Fruit fly (Drosophila melanogaster): Measurements from ENCODE around the gene CG11437.
A peak's percentile ranks its signal among the peaks of the same experiment; 100 is the strongest.

The CG11437 gene

DNA sequence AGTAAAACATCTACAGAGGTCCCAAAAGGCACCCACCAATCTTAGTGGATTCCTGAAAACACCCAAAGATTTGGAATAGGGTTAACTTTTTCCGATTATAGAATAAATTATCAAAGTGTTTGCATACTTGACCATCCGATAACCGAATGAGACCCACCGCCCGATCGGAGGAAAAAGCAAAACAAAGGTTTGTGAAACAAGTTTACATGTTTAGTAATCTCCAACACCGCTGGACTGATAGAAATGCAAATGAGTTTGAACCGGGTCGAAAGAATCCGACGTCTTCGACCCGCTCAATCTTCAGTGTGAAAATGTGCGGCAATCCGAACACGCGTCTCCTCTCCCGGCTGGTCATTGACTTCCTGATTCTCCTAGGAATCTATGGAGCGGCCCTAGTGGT lies at the start of gene CG11437:
CG11437 (plus strand) TSS at position 301 of the 400 bp plus-strand sequence.
- TF ChIP-seq CG9705 (GFP tag; optimal IDR thresholded peaks at IDR 0.05): no peak
- no peak for TF ChIP-seq woc (GFP tag; optimal IDR thresholded peaks at IDR 0.05)
- no peak for TF ChIP-seq psq (GFP tag; optimal IDR thresholded peaks at IDR 0.05)
- TF ChIP-seq N (GFP tag; optimal IDR thresholded peaks at IDR 0.05): no peak
- no peak for TF ChIP-seq Abd-B (GFP tag; optimal IDR thresholded peaks at IDR 0.05)
- TF ChIP-seq Jra (GFP tag; optimal IDR thresholded peaks at IDR 0.05): no peak
- no peak for TF ChIP-seq Vsx2 (GFP tag; optimal IDR thresholded peaks at IDR 0.05; ENCODE audit: partially characterized antibody)

DNA sequence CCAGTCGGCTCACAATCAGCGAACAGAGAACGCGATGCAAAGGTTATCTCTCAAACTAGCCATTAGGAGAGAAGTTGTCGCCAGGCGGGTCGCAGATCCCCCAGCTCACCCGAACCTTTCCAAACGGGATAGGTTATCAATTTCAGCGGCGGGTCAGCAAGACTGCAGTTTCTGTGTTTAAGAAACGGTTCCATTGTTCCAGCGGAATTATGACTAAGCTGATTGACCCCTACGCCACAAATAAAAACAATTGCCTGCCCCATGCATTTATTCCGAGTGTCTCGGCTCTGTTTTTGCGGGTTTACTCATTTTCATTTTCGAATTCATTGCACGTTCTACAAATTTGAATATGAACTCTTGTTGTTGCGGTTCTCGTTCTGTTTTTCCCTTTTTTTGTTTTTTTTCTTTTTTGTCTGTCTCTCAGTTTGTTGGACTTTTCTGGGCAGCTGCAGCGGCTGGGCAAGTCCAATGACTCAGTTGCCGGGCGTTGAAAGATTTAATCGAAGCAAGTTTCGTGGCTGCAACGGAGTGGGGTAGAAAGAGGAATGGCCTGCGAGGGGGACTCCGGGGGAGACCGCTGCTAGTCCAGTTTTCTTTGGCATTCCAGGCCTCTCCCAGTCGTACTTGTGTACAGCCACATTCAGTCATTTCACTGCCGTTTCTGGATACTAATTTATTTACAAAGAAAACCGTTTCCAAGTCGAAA lies 47.9 kb upstream of the CG11437 start:
- TF ChIP-seq Rel (GFP tag; optimal IDR thresholded peaks at IDR 0.05): no peak
- peak; percentile 49 for TF ChIP-seq Rel (tag; optimal IDR thresholded peaks at IDR 0.05)
- TF ChIP-seq ey (GFP tag; optimal IDR thresholded peaks at IDR 0.05): no peak

DNA sequence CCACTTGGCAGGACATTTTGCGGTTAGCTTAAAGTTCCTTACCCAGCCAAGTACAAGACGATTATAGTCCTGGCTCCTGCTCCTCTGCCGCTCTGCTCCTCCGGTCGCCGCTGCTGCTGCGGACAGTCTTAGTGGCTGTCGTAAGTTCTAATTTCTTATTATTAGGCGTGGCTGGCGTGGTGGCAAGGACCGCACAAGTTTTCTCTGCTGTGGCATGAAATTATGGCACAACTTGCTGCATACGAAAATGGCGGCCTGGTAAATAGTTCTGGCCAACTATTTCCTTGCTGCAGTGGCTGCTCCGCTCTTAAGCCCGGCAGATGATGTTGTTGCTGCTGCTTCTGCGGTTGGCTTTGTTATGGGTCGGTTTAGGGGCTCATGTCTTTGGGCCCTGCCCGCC lies 44.0 kb upstream of the CG11437 start:
- no peak for TF ChIP-seq brk (GFP tag; optimal IDR thresholded peaks at IDR 0.05)
- TF ChIP-seq Hr83 (GFP tag; optimal IDR thresholded peaks at IDR 0.05; ENCODE audit: poor library complexity, severe bottlenecking): no peak
- no peak for TF ChIP-seq Jra (GFP tag; optimal IDR thresholded peaks at IDR 0.05)
- TF ChIP-seq Mio (GFP tag; optimal IDR thresholded peaks at IDR 0.05): no peak
- no peak for TF ChIP-seq OdsH (GFP tag; optimal IDR thresholded peaks at IDR 0.05)
- TF ChIP-seq CG32264 (GFP tag; optimal IDR thresholded peaks at IDR 0.05): no peak
- TF ChIP-seq GATAd (GFP tag; optimal IDR thresholded peaks at IDR 0.05): no peak
- no peak for TF ChIP-seq jim (GFP tag; optimal IDR thresholded peaks at IDR 0.05)

DNA sequence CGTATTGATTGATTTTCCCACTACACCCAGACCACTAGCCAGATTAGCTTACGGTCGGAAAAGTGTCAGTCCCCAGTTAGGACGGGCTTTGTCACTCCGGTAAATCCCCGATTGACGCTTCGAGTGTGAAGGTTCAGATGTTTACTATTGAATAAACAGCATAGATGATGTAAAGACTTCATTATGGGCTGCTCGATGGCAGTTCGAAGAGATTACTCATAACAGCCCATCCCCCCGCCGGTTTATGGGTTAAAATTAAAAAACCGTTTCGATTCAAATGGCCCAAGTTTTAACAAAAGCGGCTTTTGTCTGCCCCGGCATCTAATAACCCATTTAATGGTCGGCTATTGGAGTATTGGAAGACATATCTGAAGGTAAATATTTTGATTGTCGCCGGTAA lies 31.6 kb upstream of the CG11437 start:
- TF ChIP-seq Hr78 (GFP tag; optimal IDR thresholded peaks at IDR 0.05) (no peak), CrebA (GFP tag; optimal IDR thresholded peaks at IDR 0.05; ENCODE audit: borderline replicate concordance) (no peak), Dfd (GFP tag; optimal IDR thresholded peaks at IDR 0.05) (no peak), lola (GFP tag; optimal IDR thresholded peaks at IDR 0.05) (no peak), Hnf4 (GFP tag; optimal IDR thresholded peaks at IDR 0.05) (no peak), sv (GFP tag; optimal IDR thresholded peaks at IDR 0.05) (no peak), psq (GFP tag; optimal IDR thresholded peaks at IDR 0.05) (no peak), GATAd (GFP tag; optimal IDR thresholded peaks at IDR 0.05) (no peak), OdsH (GFP tag; optimal IDR thresholded peaks at IDR 0.05) (no peak), Mio (GFP tag; optimal IDR thresholded peaks at IDR 0.05) (no peak), dl (GFP tag; optimal IDR thresholded peaks at IDR 0.05; ENCODE audit: insufficient read depth in 1 of 2, partially characterized antibody in 2 of 2) (no peak), rgr (GFP tag; optimal IDR thresholded peaks at IDR 0.05) (no peak), N (GFP tag; optimal IDR thresholded peaks at IDR 0.05) (no peak), Abd-B (GFP tag; optimal IDR thresholded peaks at IDR 0.05) (no peak), CG32264 (GFP tag; optimal IDR thresholded peaks at IDR 0.05) (no peak), Vsx2 (GFP tag; optimal IDR thresholded peaks at IDR 0.05; ENCODE audit: partially characterized antibody) (no peak), Dif (GFP tag; optimal IDR thresholded peaks at IDR 0.05; ENCODE audit: partially characterized antibody) (no peak)

DNA sequence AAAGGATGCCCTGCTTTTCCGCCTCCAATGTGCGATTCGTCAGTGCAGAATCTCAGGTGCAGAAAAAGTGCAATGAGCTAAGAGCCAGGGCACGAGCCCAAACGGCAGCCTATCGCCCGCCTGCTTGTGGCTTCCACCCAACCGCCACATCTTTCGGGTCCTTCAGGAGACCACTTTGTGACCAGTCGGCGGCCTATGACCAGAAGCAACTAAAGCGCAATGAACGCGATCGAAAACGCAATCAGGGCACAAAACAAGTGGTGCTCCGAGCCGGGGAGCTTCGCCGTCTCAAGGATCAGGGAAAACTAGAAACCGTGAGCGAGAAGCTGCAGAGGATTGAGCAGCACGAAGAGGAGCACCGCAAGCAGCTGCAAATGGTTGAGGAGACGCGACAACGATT lies 14.3 kb upstream of the CG11437 start, which contains the start of gene CG11449:
CG11449 (plus strand) TSS at position 6 of the 400 bp plus-strand sequence.
- TF ChIP-seq Abd-B (GFP tag; optimal IDR thresholded peaks at IDR 0.05) (no peak), CG9705 (GFP tag; optimal IDR thresholded peaks at IDR 0.05) (no peak), Hr78 (GFP tag; optimal IDR thresholded peaks at IDR 0.05) (no peak), dl (GFP tag; optimal IDR thresholded peaks at IDR 0.05; ENCODE audit: insufficient read depth in 1 of 2, partially characterized antibody in 2 of 2) (no peak), br (GFP tag; optimal IDR thresholded peaks at IDR 0.05) (no peak), N (GFP tag; optimal IDR thresholded peaks at IDR 0.05) (no peak), Dif (GFP tag; optimal IDR thresholded peaks at IDR 0.05; ENCODE audit: partially characterized antibody) (no peak), sv (GFP tag; optimal IDR thresholded peaks at IDR 0.05) (no peak), jim (GFP tag; optimal IDR thresholded peaks at IDR 0.05) (no peak), Sp1 (GFP tag; optimal IDR thresholded peaks at IDR 0.05) (no peak), dsf (GFP tag; optimal IDR thresholded peaks at IDR 0.05; ENCODE audit: borderline replicate concordance) (no peak), Mio (GFP tag; optimal IDR thresholded peaks at IDR 0.05) (no peak), tai (GFP tag; optimal IDR thresholded peaks at IDR 0.05) (no peak), Dfd (GFP tag; optimal IDR thresholded peaks at IDR 0.05) (no peak), brk (GFP tag; optimal IDR thresholded peaks at IDR 0.05) (no peak), woc (GFP tag; optimal IDR thresholded peaks at IDR 0.05) (no peak), CG32264 (GFP tag; optimal IDR thresholded peaks at IDR 0.05) (no peak), ey (GFP tag; optimal IDR thresholded peaks at IDR 0.05) (no peak), Vsx2 (GFP tag; optimal IDR thresholded peaks at IDR 0.05; ENCODE audit: partially characterized antibody) (no peak)
